Fruit fly (Drosophila melanogaster): ENCODE results near the gene CG42820.

CG42820 gene

dm6 chr2L:8384985-8385519 is 7.1 kb downstream of the CG42820 start:
- TF ChIP-seq CG15336 (GFP tag; IDR thresholded peaks at IDR 0.05) (no peak), Met (GFP tag; optimal IDR thresholded peaks at IDR 0.05) (no peak), dac (GFP tag; optimal IDR thresholded peaks at IDR 0.05) (no peak), Sox14 (GFP tag; optimal IDR thresholded peaks at IDR 0.05) (no peak), CG6276 (GFP tag; optimal IDR thresholded peaks at IDR 0.05) (no peak), net (GFP tag; optimal IDR thresholded peaks at IDR 0.05) (no peak), svp (GFP tag) (no peak), CG8319 (GFP tag; optimal IDR thresholded peaks at IDR 0.05) (no peak), Sox15 (GFP tag; optimal IDR thresholded peaks at IDR 0.05) (no peak), salr (GFP tag; optimal IDR thresholded peaks at IDR 0.05) (no peak)

- TF ChIP-seq fd59A (GFP tag; optimal IDR thresholded peaks at IDR 0.05), result peak; percentile 78
- peak; percentile 86 for TF ChIP-seq CG4318 (GFP tag; optimal IDR thresholded peaks at IDR 0.05)
- peak; percentile 93 for TF ChIP-seq CG34406 (GFP tag; optimal IDR thresholded peaks at IDR 0.05)
- TF ChIP-seq Blimp-1 (GFP tag; optimal IDR thresholded peaks at IDR 0.05), result peak; percentile 85
- peak; percentile 94 for TF ChIP-seq acj6 (GFP tag; optimal IDR thresholded peaks at IDR 0.05)
- TF ChIP-seq net (GFP tag; optimal IDR thresholded peaks at IDR 0.05), result peak; percentile 87
- peak; percentile 68 for TF ChIP-seq fkh (GFP tag; optimal IDR thresholded peaks at IDR 0.05)
- TF ChIP-seq CG9139 (GFP tag; optimal IDR thresholded peaks at IDR 0.05), result peak; percentile 78
- TF ChIP-seq achi (GFP tag; optimal IDR thresholded peaks at IDR 0.05), result peak; percentile 93
- TF ChIP-seq CG3032 (tag; optimal IDR thresholded peaks at IDR 0.05), result peak; percentile 95
- TF ChIP-seq cyc (GFP tag; optimal IDR thresholded peaks at IDR 0.05), result peak; percentile 89
- TF ChIP-seq Sox102F (GFP tag; optimal IDR thresholded peaks at IDR 0.05), result peak; percentile 86
- peak; percentile 93 for TF ChIP-seq Hr4 (GFP tag; optimal IDR thresholded peaks at IDR 0.05)
- peak; percentile 88 for TF ChIP-seq CG6792 (GFP tag; optimal IDR thresholded peaks at IDR 0.05)
- peak; percentile 80 for TF ChIP-seq Ets96B (tag; optimal IDR thresholded peaks at IDR 0.05)
- TF ChIP-seq CG6276 (GFP tag; optimal IDR thresholded peaks at IDR 0.05), result peak; percentile 83
- TF ChIP-seq CG8632 (GFP tag; optimal IDR thresholded peaks at IDR 0.05), result peak; percentile 93
- peak; percentile 96 for TF ChIP-seq svp (GFP tag)
- TF ChIP-seq vri (GFP tag; optimal IDR thresholded peaks at IDR 0.05), result peak; percentile 77
- TF ChIP-seq dac (GFP tag; optimal IDR thresholded peaks at IDR 0.05), result peak; percentile 57
- peak in 1 of 2 experiments; percentile 67 for TF ChIP-seq salr (GFP tag; optimal IDR thresholded peaks at IDR 0.05)
- TF ChIP-seq CG7368 (GFP tag; optimal IDR thresholded peaks at IDR 0.05), result peak; percentile 81
- TF ChIP-seq spab (GFP tag; optimal IDR thresholded peaks at IDR 0.05), result peak; percentile 80
- peak; percentile 94 for TF ChIP-seq CG11294 (GFP tag; IDR thresholded peaks at IDR 0.05)
- TF ChIP-seq eg (GFP tag; IDR thresholded peaks at IDR 0.05), result peak; percentile 94
- peak; percentile 86 for TF ChIP-seq CG31627 (GFP tag; optimal IDR thresholded peaks at IDR 0.05)
- peak; percentile 86 for TF ChIP-seq Lpt (GFP tag; optimal IDR thresholded peaks at IDR 0.05)
- TF ChIP-seq Sox15 (GFP tag; optimal IDR thresholded peaks at IDR 0.05), result peak; percentile 89
- peak; percentile 91 for TF ChIP-seq CG10631 (GFP tag; optimal IDR thresholded peaks at IDR 0.05)
- TF ChIP-seq dsx (GFP tag; optimal IDR thresholded peaks at IDR 0.05; ENCODE audit: poor library complexity, severe bottlenecking), result peak; percentile 93
- TF ChIP-seq Sox14 (GFP tag; optimal IDR thresholded peaks at IDR 0.05), result peak; percentile 91
- peak; percentile 91 for TF ChIP-seq Met (GFP tag; optimal IDR thresholded peaks at IDR 0.05)
- TF ChIP-seq CG10669 (GFP tag; optimal IDR thresholded peaks at IDR 0.05), result peak; percentile 91
- peak; percentile 45 for TF ChIP-seq fd85E (GFP tag; optimal IDR thresholded peaks at IDR 0.05)
- peak; percentile 86 for TF ChIP-seq CG11902 (GFP tag; optimal IDR thresholded peaks at IDR 0.05)
- no peak; the same call in 1 of the 3 replicates for TF ChIP-seq CG6163 (GFP tag; IDR thresholded peaks at IDR 0.05)
- peak; percentile 88 for TF ChIP-seq CG6808 (GFP tag; optimal IDR thresholded peaks at IDR 0.05)
- TF ChIP-seq Ets21C (GFP tag; optimal IDR thresholded peaks at IDR 0.05), result peak; percentile 79
- TF ChIP-seq OdsH (GFP tag; optimal IDR thresholded peaks at IDR 0.05), result peak; percentile 95
- peak; percentile 89 for TF ChIP-seq topi (GFP tag; optimal IDR thresholded peaks at IDR 0.05)
- TF ChIP-seq CG6854 (GFP tag; optimal IDR thresholded peaks at IDR 0.05), result peak; percentile 78
- TF ChIP-seq Hr39 (GFP tag; optimal IDR thresholded peaks at IDR 0.05), result peak; percentile 83
- TF ChIP-seq Smox (GFP tag; optimal IDR thresholded peaks at IDR 0.05), result peak; percentile 92
- peak; percentile 92 for TF ChIP-seq Gug (GFP tag; IDR thresholded peaks at IDR 0.05)
- peak; percentile 84 for TF ChIP-seq CG8319 (GFP tag; optimal IDR thresholded peaks at IDR 0.05)
- peak; percentile 93 for TF ChIP-seq CG32006 (GFP tag; optimal IDR thresholded peaks at IDR 0.05)
Measured at dm6 chr2L:8384108-8384601, 8.0 kb downstream of the CG42820 start, which contains the start of the genes Dad1 and CG13384. TSS of gene Dad1 (minus strand) at chr2L:8384137. TSS of gene CG13384 (plus strand) at chr2L:8384455.

Measured in whole organism, prepupa.